Worm (Caenorhabditis elegans) whole organism, L4/young adult: ENCODE data around the gene fbxa-61.

Source experiments
- W03F9.2 ChIP-seq: fragments of 150-350 bp; optimal IDR thresholded peaks from 2 replicates; lab custom pipeline; 2014; ENCODE audit warnings: missing biosample characterization, missing genetic modification characterization
- dao-5 ChIP-seq: sonication (generic microtip); optimal IDR thresholded peaks from 2 replicates; lab custom pipeline; 2016; ENCODE audit warnings: missing genotype, missing genetic modification characterization, moderate library complexity, missing compliant biosample characterization
- him-1 ChIP-seq: sonication (generic microtip); optimal IDR thresholded peaks from 2 replicates; lab custom pipeline; 2016; ENCODE audit warnings: missing genotype, missing genetic modification reagents, missing genetic modification characterization, missing compliant biosample characterization

DNA sequence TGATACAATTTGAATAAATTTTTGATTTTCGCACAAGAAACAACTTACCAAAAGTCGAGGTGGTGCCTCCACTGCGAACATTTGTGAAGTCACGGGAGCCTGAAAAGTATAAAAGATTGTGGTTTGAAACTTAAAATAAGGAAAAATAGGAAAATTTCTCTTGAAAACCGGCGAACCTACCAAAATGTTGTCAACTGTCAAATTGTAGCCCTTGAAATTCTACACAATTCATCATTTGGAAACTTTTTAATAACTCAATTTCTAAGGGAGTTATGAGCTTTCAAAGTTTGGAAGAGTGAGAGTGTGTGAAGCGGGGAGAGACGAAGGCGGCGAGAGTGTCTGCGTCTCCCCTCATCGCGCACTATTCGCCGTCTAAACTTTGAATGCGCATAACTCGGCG lies 8.7 kb upstream of the fbxa-61 start, which contains the start of gene pes-4:
- TF ChIP-seq dao-5 (tag; lab: Kevin White, UChicago) (no peak), him-1 (tag; lab: Kevin White, UChicago) (no peak), W03F9.2 (tag; lab: Kevin White, UChicago) (no peak)
